1 fruit fly cellular context compared by ENCODE assay signal in the genomic region with DNA sequence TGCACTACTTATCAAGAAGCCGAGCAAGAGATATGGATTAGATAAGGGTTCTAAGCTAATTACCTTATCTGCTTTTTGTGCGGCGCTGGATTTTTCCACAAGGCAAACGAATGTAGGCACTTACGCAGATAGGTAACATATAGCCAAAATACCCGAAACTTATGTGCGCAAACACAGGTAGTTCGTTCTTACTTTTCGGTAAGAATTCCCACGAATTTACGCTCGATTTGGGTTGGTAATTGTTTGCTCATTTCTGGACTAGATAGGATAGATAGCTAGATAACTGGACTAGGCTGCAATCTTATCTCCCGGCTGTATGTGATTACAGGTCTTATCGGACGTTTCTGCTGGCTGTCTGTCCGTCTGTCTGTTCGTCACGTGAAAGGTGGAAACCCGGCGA.
TF ChIP-seq lines count a peak whose summit lies in the region.

No protein-coding gene starts in this region.

TF ChIP-seq in whole organism, embryonic, 481 proteins besides CTCF, POLR2A, EP300 and RAD21 (continued from another document):
- TF ChIP-seq CG16779 (GFP tag; IDR thresholded peaks at IDR 0.05; lab: Robert Waterston, UW) (no peak), Lhr (GFP tag; optimal IDR thresholded peaks at IDR 0.05; lab: Kevin White, UChicago) (no peak), dpn (GFP tag; optimal IDR thresholded peaks at IDR 0.05; lab: Kevin White, UChicago) (no peak), CG11456 (GFP tag; IDR thresholded peaks at IDR 0.05; lab: Robert Waterston, UW) (no peak), ac (GFP tag; optimal IDR thresholded peaks at IDR 0.05; lab: Kevin White, UChicago) (no peak), Sry-β (GFP tag; optimal IDR thresholded peaks at IDR 0.05; lab: Kevin White, UChicago) (no peak), CG10979 (tag; optimal IDR thresholded peaks at IDR 0.05; lab: Kevin White, UChicago) (no peak), CG12769 (tag; optimal IDR thresholded peaks at IDR 0.05; lab: Kevin White, UChicago) (peak; percentile 52), Oli (tag; optimal IDR thresholded peaks at IDR 0.05; lab: Kevin White, UChicago) (no peak), CG34224 (GFP tag; IDR thresholded peaks at IDR 0.05; lab: Robert Waterston, UW; ENCODE audit: partially characterized antibody) (no peak), CG6254 (GFP tag; optimal IDR thresholded peaks at IDR 0.05; lab: Kevin White, UChicago) (no peak), dati (GFP tag; IDR thresholded peaks at IDR 0.05; lab: Robert Waterston, UW) (no peak), CG15479 (GFP tag; optimal IDR thresholded peaks at IDR 0.05; lab: Kevin White, UChicago) (peak; percentile 72), CG15514 (GFP tag; optimal IDR thresholded peaks at IDR 0.05; lab: Kevin White, UChicago) (no peak), Vsx1 (GFP tag; optimal IDR thresholded peaks at IDR 0.05; lab: Kevin White, UChicago) (peak; percentile 98), CG9437 (GFP tag; optimal IDR thresholded peaks at IDR 0.05; lab: Kevin White, UChicago) (no peak), CG6791 (GFP tag; IDR thresholded peaks at IDR 0.05; lab: Robert Waterston, UW; ENCODE audit: partially characterized antibody) (no peak), wek (GFP tag; optimal IDR thresholded peaks at IDR 0.05; lab: Kevin White, UChicago) (no peak), sug (tag; optimal IDR thresholded peaks at IDR 0.05; lab: Kevin White, UChicago) (peak; percentile 49), CG11695 (GFP tag; IDR thresholded peaks at IDR 0.05; lab: Robert Waterston, UW) (no peak), Doc3 (GFP tag; IDR thresholded peaks at IDR 0.05; lab: Robert Waterston, UW; ENCODE audit: partially characterized antibody) (no peak), CG34422 (GFP tag; IDR thresholded peaks at IDR 0.05; lab: Robert Waterston, UW) (no peak), Myb (GFP tag; optimal IDR thresholded peaks at IDR 0.05; lab: Kevin White, UChicago) (no peak), en (GFP tag; optimal IDR thresholded peaks at IDR 0.05; lab: Kevin White, UChicago) (no peak), usp (GFP tag; optimal IDR thresholded peaks at IDR 0.05; lab: Kevin White, UChicago) (no peak), Pdp1 (GFP tag; optimal IDR thresholded peaks at IDR 0.05; lab: Kevin White, UChicago) (peak in 1 of 2 experiments; percentile 15), Chrac-16 (GFP tag; optimal IDR thresholded peaks at IDR 0.05; lab: Kevin White, UChicago) (no peak), fd102C (GFP tag; optimal IDR thresholded peaks at IDR 0.05; lab: Kevin White, UChicago) (no peak), Drgx (GFP tag; IDR thresholded peaks at IDR 0.05; lab: Robert Waterston, UW) (no peak), ems (GFP tag; optimal IDR thresholded peaks at IDR 0.05; lab: Kevin White, UChicago) (no peak), CG4820 (GFP tag; optimal IDR thresholded peaks at IDR 0.05; lab: Kevin White, UChicago) (no peak), CG14050 (GFP tag; IDR thresholded peaks at IDR 0.05; lab: Robert Waterston, UW) (no peak), HmgZ (tag; optimal IDR thresholded peaks at IDR 0.05; lab: Kevin White, UChicago) (peak; percentile 26), Dll (GFP tag; IDR thresholded peaks at IDR 0.05; lab: Robert Waterston, UW; ENCODE audit: partially characterized antibody) (no peak), ATbp (GFP tag; optimal IDR thresholded peaks at IDR 0.05; lab: Kevin White, UChicago) (no peak), CG9797 (GFP tag; optimal IDR thresholded peaks at IDR 0.05; lab: Kevin White, UChicago) (no peak), hth (optimal IDR thresholded peaks at IDR 0.05; lab: Kevin White, UChicago) (no peak), CG16815 (GFP tag; optimal IDR thresholded peaks at IDR 0.05; lab: Kevin White, UChicago) (no peak), Camta (GFP tag; optimal IDR thresholded peaks at IDR 0.05; lab: Kevin White, UChicago) (no peak), CG17186 (GFP tag; optimal IDR thresholded peaks at IDR 0.05; lab: Kevin White, UChicago) (no peak), CG4730 (GFP tag; IDR thresholded peaks at IDR 0.05; lab: Robert Waterston, UW) (no peak), chinmo (GFP tag; IDR thresholded peaks at IDR 0.05; lab: Robert Waterston, UW; ENCODE audit: partially characterized antibody) (0 out of 4 replicates have a peak, but pooled peaks have one; percentile 27), Awh (GFP tag; IDR thresholded peaks at IDR 0.05; lab: Robert Waterston, UW) (no peak), Meics (GFP tag; optimal IDR thresholded peaks at IDR 0.05; lab: Kevin White, UChicago) (no peak), CG18599 (GFP tag; optimal IDR thresholded peaks at IDR 0.05; lab: Kevin White, UChicago) (peak; percentile 28), ara (GFP tag; IDR thresholded peaks at IDR 0.05; lab: Robert Waterston, UW) (no peak), sens-2 (GFP tag; IDR thresholded peaks at IDR 0.05; lab: Robert Waterston, UW) (no peak), Ssrp (tag; optimal IDR thresholded peaks at IDR 0.05; lab: Kevin White, UChicago) (no peak), CG9215 (GFP tag; IDR thresholded peaks at IDR 0.05; lab: Robert Waterston, UW) (no peak), CG3847 (GFP tag; IDR thresholded peaks at IDR 0.05; lab: Robert Waterston, UW) (no peak), klu (GFP tag; IDR thresholded peaks at IDR 0.05; lab: Robert Waterston, UW) (no peak), crol (GFP tag; IDR thresholded peaks at IDR 0.05; lab: Robert Waterston, UW) (no peak), gro (GFP tag; optimal IDR thresholded peaks at IDR 0.05; lab: Kevin White, UChicago) (no peak), abd-A (tag; optimal IDR thresholded peaks at IDR 0.05; lab: Kevin White, UChicago) (no peak), zfh2 (GFP tag; optimal IDR thresholded peaks at IDR 0.05; lab: Kevin White, UChicago) (no peak), Mad (GFP tag; optimal IDR thresholded peaks at IDR 0.05; lab: Kevin White, UChicago) (no peak), CG34376 (GFP tag; optimal IDR thresholded peaks at IDR 0.05; lab: Kevin White, UChicago) (peak; percentile 55), CG13296 (GFP tag; optimal IDR thresholded peaks at IDR 0.05; lab: Kevin White, UChicago) (peak; percentile 34), grn (GFP tag; optimal IDR thresholded peaks at IDR 0.05; lab: Kevin White, UChicago) (peak; percentile 97), Stat92E (GFP tag; optimal IDR thresholded peaks at IDR 0.05; lab: Kevin White, UChicago) (no peak), GATAe (GFP tag; conservative IDR thresholded peaks at IDR 0.05; lab: Robert Waterston, UW) (peak; percentile 75; the same call in 1 of the 2 replicates)
